Worm (Caenorhabditis elegans) whole organism, L1 larva: ENCODE data around the gene fubl-3.
A peak's percentile ranks its signal among the peaks of the same experiment; 100 is the strongest.

Experiments used
- C04F5.9 ChIP-seq: sonication (generic microtip); optimal IDR thresholded peaks from 2 replicates; lab custom pipeline; 2016; ENCODE audit warnings: missing genetic modification characterization, missing compliant biosample characterization
- C34B4.2 ChIP-seq: sonication (generic microtip); optimal IDR thresholded peaks from 2 replicates; lab custom pipeline; 2017; ENCODE audit warnings: mild to moderate bottlenecking, missing genetic modification characterization, missing compliant biosample characterization
- F16B12.6 ChIP-seq: fragments of 150-350 bp; optimal IDR thresholded peaks from 2 replicates; lab custom pipeline; 2014; ENCODE audit warnings: missing biosample characterization, missing genetic modification characterization
- alr-1 ChIP-seq: fragments of 200-800 bp; sonication (Bioruptor generic); optimal IDR thresholded peaks from 2 replicates; lab custom pipeline; 2018; ENCODE audit warnings: borderline replicate concordance, mild to moderate bottlenecking, missing genetic modification characterization, missing compliant biosample characterization
- aly-2 ChIP-seq: fragments of 150-350 bp; optimal IDR thresholded peaks from 2 replicates; lab custom pipeline; 2014; ENCODE audit warnings: missing biosample characterization, missing genetic modification characterization
- blmp-1 ChIP-seq: fragments of 150-350 bp; optimal IDR thresholded peaks from 2 replicates; lab custom pipeline; 2014; ENCODE audit warnings: missing biosample characterization, missing genetic modification characterization
- ceh-90 ChIP-seq: sonication (generic microtip); optimal IDR thresholded peaks from 2 replicates; lab custom pipeline; 2016; ENCODE audit warnings: missing genetic modification characterization, missing compliant biosample characterization
- dpl-1 ChIP-seq, 3 experiments: fragments of 150-350 bp in 2 of 3; sonication (generic microtip) in 1 of 3; optimal IDR thresholded peaks; 2 replicates each; lab custom pipeline; 2014 to 2017; ENCODE audit warnings: missing biosample characterization in 3 of 3, missing genetic modification characterization in 3 of 3, missing genetic modification reagents in 3 of 3
- efl-1 ChIP-seq, 4 experiments: fragments of 150-350 bp; optimal IDR thresholded peaks in 3 of 4; peaks in 1 of 4; 1 replicate in 1 of 4; 2 replicates in 3 of 4; lab custom pipeline; 2014; ENCODE audit warnings: missing biosample characterization in 2 of 4, missing genetic modification characterization in 2 of 4, missing genetic modification reagents in 2 of 4
- egl-13 ChIP-seq: sonication (generic microtip); optimal IDR thresholded peaks from 2 replicates; lab custom pipeline; 2016; ENCODE audit warnings: missing genotype, missing genetic modification reagents, missing genetic modification characterization, missing compliant biosample characterization
- egl-27 ChIP-seq, 2 experiments: fragments of 150-350 bp in 1 of 2; sonication (generic microtip); optimal IDR thresholded peaks; 3 replicates each; lab custom pipeline; 2017 to 2018; ENCODE audit warnings: missing biosample characterization in 2 of 2, missing genetic modification characterization in 2 of 2, missing genetic modification reagents in 2 of 2
- elt-2 ChIP-seq: sonication (generic microtip); optimal IDR thresholded peaks from 2 replicates; lab custom pipeline; 2016; ENCODE audit warnings: missing genetic modification characterization, mild to moderate bottlenecking, inconsistent platforms, missing compliant biosample characterization, missing genetic modification reagents
- elt-3 ChIP-seq, 6 experiments: fragments of 150-350 bp in 1 of 6; sonication (generic microtip); optimal IDR thresholded peaks; 2 replicates each; lab custom pipeline; 2017 to 2018; ENCODE audit warnings: missing biosample characterization in 6 of 6, missing genetic modification characterization in 6 of 6, inconsistent platforms in 1 of 6
- fkh-10 ChIP-seq: sonication (generic microtip); optimal IDR thresholded peaks from 2 replicates; lab custom pipeline; 2017; ENCODE audit warnings: missing biosample characterization, missing genetic modification reagents, missing genetic modification characterization
- fkh-4 ChIP-seq: sonication (generic microtip); optimal IDR thresholded peaks from 2 replicates; lab custom pipeline; 2016; ENCODE audit warnings: missing compliant biosample characterization, missing genetic modification characterization, borderline replicate concordance
- fos-1 ChIP-seq: fragments of 150-350 bp; optimal IDR thresholded peaks from 2 replicates; lab custom pipeline; 2014; ENCODE audit warnings: missing biosample characterization, missing genetic modification characterization
- hlh-17 ChIP-seq: fragments of 200-800 bp; sonication (Bioruptor generic); optimal IDR thresholded peaks from 2 replicates; lab custom pipeline; 2018; ENCODE audit warnings: missing genetic modification characterization, mild to moderate bottlenecking, missing compliant biosample characterization, moderate library complexity, borderline replicate concordance
- hlh-4 ChIP-seq: sonication (generic microtip); optimal IDR thresholded peaks from 2 replicates; lab custom pipeline; 2016; ENCODE audit warnings: mild to moderate bottlenecking, missing genetic modification characterization, missing compliant biosample characterization
- hpl-2 ChIP-seq: fragments of 150-350 bp; optimal IDR thresholded peaks from 2 replicates; lab custom pipeline; 2014; ENCODE audit warnings: missing biosample characterization, missing genetic modification reagents, missing genetic modification characterization
- irx-1 ChIP-seq: sonication (generic microtip); optimal IDR thresholded peaks from 2 replicates; lab custom pipeline; 2016; ENCODE audit warnings: missing genetic modification characterization, missing compliant biosample characterization
- jun-1 ChIP-seq: fragments of 150-350 bp; optimal IDR thresholded peaks from 2 replicates; lab custom pipeline; 2014; ENCODE audit warnings: missing biosample characterization, missing genetic modification reagents, missing genetic modification characterization
- lin-14 ChIP-seq: fragments of 200-800 bp; sonication (Bioruptor generic); optimal IDR thresholded peaks from 2 replicates; lab custom pipeline; 2018; ENCODE audit warnings: mild to moderate bottlenecking, missing genetic modification characterization, moderate library complexity, missing compliant biosample characterization
- lin-35 ChIP-seq, 2 experiments: fragments of 150-350 bp; optimal IDR thresholded peaks; 2 replicates each; lab custom pipeline; 2014; ENCODE audit warnings: missing biosample characterization in 2 of 2, missing genetic modification characterization in 2 of 2, missing genetic modification reagents in 2 of 2
- lin-39 ChIP-seq: fragments of 150-350 bp; optimal IDR thresholded peaks from 2 replicates; lab custom pipeline; 2014; ENCODE audit warnings: missing biosample characterization, missing genetic modification reagents, missing genetic modification characterization
- lir-3 ChIP-seq: sonication (generic microtip); optimal IDR thresholded peaks from 2 replicates; lab custom pipeline; 2016; ENCODE audit warnings: mild to moderate bottlenecking, missing genetic modification characterization, moderate library complexity, missing compliant biosample characterization; ENCODE audit not compliant: poor library complexity
- mdl-1 ChIP-seq, 2 experiments: fragments of 150-350 bp; optimal IDR thresholded peaks; 2 replicates each; lab custom pipeline; 2014 to 2017; ENCODE audit warnings: missing biosample characterization in 2 of 2, missing genetic modification characterization in 2 of 2, inconsistent platforms in 1 of 2
- mep-1 ChIP-seq: fragments of 150-350 bp; optimal IDR thresholded peaks from 2 replicates; lab custom pipeline; 2014; ENCODE audit warnings: missing biosample characterization, missing genetic modification characterization
- nhr-20 ChIP-seq: sonication (generic microtip); optimal IDR thresholded peaks from 2 replicates; lab custom pipeline; 2016; ENCODE audit warnings: mild to moderate bottlenecking, missing genetic modification characterization, missing compliant biosample characterization
- nhr-47 ChIP-seq: sonication (generic microtip); optimal IDR thresholded peaks from 2 replicates; lab custom pipeline; 2016; ENCODE audit warnings: mild to moderate bottlenecking, missing genetic modification characterization, moderate library complexity, missing compliant biosample characterization
- nhr-71 ChIP-seq: sonication (generic microtip); optimal IDR thresholded peaks from 2 replicates; lab custom pipeline; 2016; ENCODE audit warnings: mild to moderate bottlenecking, missing genetic modification characterization, moderate library complexity, missing compliant biosample characterization
- nhr-77 ChIP-seq: fragments of 150-350 bp; optimal IDR thresholded peaks from 2 replicates; lab custom pipeline; 2014; ENCODE audit warnings: missing biosample characterization, missing genetic modification characterization
- nhr-84 ChIP-seq: sonication (generic microtip); optimal IDR thresholded peaks from 2 replicates; lab custom pipeline; 2017; ENCODE audit warnings: missing biosample characterization, missing genetic modification characterization
- nhr-90 ChIP-seq: sonication (generic microtip); optimal IDR thresholded peaks from 2 replicates; lab custom pipeline; 2016; ENCODE audit warnings: mild to moderate bottlenecking, missing genetic modification characterization, missing compliant biosample characterization; ENCODE audit not compliant: poor library complexity
- pqm-1 ChIP-seq: sonication (generic microtip); optimal IDR thresholded peaks from 3 replicates; lab custom pipeline; 2017; ENCODE audit warnings: missing biosample characterization, missing genetic modification characterization
- rnt-1 ChIP-seq: sonication (generic microtip); optimal IDR thresholded peaks from 2 replicates; lab custom pipeline; 2016; ENCODE audit warnings: mild to moderate bottlenecking, missing genetic modification characterization, moderate library complexity, missing compliant biosample characterization
- snpc-4 ChIP-seq: fragments of 150-350 bp; optimal IDR thresholded peaks from 2 replicates; lab custom pipeline; 2014; ENCODE audit warnings: missing biosample characterization, missing genetic modification characterization
- snu-23 ChIP-seq: sonication (generic microtip); optimal IDR thresholded peaks from 2 replicates; lab custom pipeline; 2016; ENCODE audit warnings: missing genetic modification characterization, missing compliant biosample characterization
- sup-37 ChIP-seq: fragments of 200-800 bp; sonication (Bioruptor generic); optimal IDR thresholded peaks from 2 replicates; lab custom pipeline; 2018; ENCODE audit warnings: mild to moderate bottlenecking, missing genetic modification characterization, missing compliant biosample characterization
- swsn-7 ChIP-seq: sonication (generic microtip); optimal IDR thresholded peaks from 2 replicates; lab custom pipeline; 2016; ENCODE audit warnings: missing genetic modification characterization, missing compliant biosample characterization
- tbx-2 ChIP-seq: sonication (generic microtip); optimal IDR thresholded peaks from 2 replicates; lab custom pipeline; 2016; ENCODE audit warnings: missing genetic modification characterization, missing compliant biosample characterization
- unc-62 ChIP-seq: fragments of 150-350 bp; optimal IDR thresholded peaks from 2 replicates; lab custom pipeline; 2014; ENCODE audit warnings: missing biosample characterization, missing genetic modification reagents, missing genetic modification characterization
- unc-86 ChIP-seq: sonication (generic microtip); optimal IDR thresholded peaks from 2 replicates; lab custom pipeline; 2016; ENCODE audit warnings: missing genetic modification characterization, missing compliant biosample characterization
- unc-98 ChIP-seq: fragments of 200-800 bp; sonication (Bioruptor generic); IDR thresholded peaks from 2 replicates; pipeline ENCODE4 v1.3.6; 2022; ENCODE audit warnings: missing genetic modification characterization, missing compliant biosample characterization
- ztf-11 ChIP-seq, 2 experiments: sonication (generic microtip); optimal IDR thresholded peaks; 2 replicates each; lab custom pipeline; 2016 to 2017; ENCODE audit warnings: missing genetic modification characterization in 2 of 2, missing biosample characterization in 1 of 2, missing compliant biosample characterization in 1 of 2
- ztf-4 ChIP-seq: fragments of 150-350 bp; optimal IDR thresholded peaks from 2 replicates; lab custom pipeline; 2014; ENCODE audit warnings: missing biosample characterization, missing genetic modification characterization

The fubl-3 gene

DNA sequence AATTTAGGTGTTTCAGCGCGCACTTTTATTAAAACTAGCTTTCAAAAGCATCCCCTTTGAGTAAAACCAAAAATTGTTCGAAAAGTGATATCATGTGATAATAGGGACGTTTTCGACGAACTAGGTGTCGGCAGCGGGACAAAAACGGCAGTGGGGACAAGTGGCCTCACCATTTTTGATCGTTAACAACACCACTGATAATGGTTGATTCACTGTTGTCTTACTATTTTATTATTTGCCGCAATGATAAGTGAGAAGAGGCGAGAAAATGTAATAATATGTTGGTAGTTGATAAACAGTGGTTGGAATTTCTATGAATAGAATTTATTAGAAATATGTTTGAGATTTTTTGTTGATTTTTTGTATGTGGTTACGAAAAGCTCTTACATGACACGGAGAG is 41.7 kb downstream of the fubl-3 start:
- TF ChIP-seq nhr-20 (tag; lab: Kevin White, UChicago) = peak; percentile 41
- TF ChIP-seq mep-1 = peak; percentile 3
- TF ChIP-seq snu-23 (GFP tag; lab: Kevin White, UChicago) = peak; percentile 27
- no peak for TF ChIP-seq tbx-2 (tag; lab: Kevin White, UChicago)
- TF ChIP-seq elt-3 (tag; optimal IDR thresholded peaks at IDR 0.05; lab: Kevin White, UChicago) = peak in 1 of 6 experiments; percentile 66
- peak in 1 of 2 experiments; percentile 30 for TF ChIP-seq lin-35 (GFP tag; optimal IDR thresholded peaks at IDR 0.05; lab: Kevin White, UChicago)
- TF ChIP-seq nhr-90 (tag; lab: Kevin White, UChicago) = peak; percentile 27
- no peak for TF ChIP-seq hlh-17 (GFP tag; lab: Kevin White, UChicago)
- no peak for TF ChIP-seq irx-1 (tag; lab: Kevin White, UChicago)
- no peak for TF ChIP-seq sup-37 (GFP tag; lab: Kevin White, UChicago)
- peak; percentile 31 for TF ChIP-seq blmp-1 (tag; lab: Kevin White, UChicago)
- TF ChIP-seq lin-14 (GFP tag; lab: Kevin White, UChicago) = peak; percentile 35
- peak; percentile 15 for TF ChIP-seq nhr-71
- TF ChIP-seq elt-2 (tag; lab: Kevin White, UChicago) = peak; percentile 71

DNA sequence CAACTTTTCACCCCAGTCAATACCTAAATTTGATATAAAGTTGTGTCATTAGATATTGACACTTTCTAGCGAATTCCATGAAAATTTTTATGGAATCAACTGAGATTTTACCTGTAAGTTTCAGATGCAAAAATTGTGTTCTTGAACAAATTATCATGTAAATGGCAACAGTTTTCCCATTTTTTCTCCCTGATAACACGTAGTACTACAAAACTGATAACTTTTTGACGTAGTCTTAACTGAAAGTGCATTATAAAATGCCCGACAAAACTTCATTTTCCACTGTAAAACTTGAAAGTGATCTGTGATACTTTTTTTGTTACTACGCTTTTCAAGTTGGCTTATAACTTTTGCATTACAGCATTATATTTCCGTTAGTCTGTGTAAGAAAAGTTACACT is 44.4 kb downstream of the fubl-3 start:
- TF ChIP-seq alr-1 (tag; lab: Kevin White, UChicago) (no peak), elt-2 (tag; lab: Kevin White, UChicago) (peak; percentile 33), hpl-2 (GFP tag; lab: Kevin White, UChicago) (no peak), lin-39 (tag; lab: Kevin White, UChicago) (no peak), ztf-4 (tag; lab: Kevin White, UChicago) (no peak), rnt-1 (no peak)

DNA sequence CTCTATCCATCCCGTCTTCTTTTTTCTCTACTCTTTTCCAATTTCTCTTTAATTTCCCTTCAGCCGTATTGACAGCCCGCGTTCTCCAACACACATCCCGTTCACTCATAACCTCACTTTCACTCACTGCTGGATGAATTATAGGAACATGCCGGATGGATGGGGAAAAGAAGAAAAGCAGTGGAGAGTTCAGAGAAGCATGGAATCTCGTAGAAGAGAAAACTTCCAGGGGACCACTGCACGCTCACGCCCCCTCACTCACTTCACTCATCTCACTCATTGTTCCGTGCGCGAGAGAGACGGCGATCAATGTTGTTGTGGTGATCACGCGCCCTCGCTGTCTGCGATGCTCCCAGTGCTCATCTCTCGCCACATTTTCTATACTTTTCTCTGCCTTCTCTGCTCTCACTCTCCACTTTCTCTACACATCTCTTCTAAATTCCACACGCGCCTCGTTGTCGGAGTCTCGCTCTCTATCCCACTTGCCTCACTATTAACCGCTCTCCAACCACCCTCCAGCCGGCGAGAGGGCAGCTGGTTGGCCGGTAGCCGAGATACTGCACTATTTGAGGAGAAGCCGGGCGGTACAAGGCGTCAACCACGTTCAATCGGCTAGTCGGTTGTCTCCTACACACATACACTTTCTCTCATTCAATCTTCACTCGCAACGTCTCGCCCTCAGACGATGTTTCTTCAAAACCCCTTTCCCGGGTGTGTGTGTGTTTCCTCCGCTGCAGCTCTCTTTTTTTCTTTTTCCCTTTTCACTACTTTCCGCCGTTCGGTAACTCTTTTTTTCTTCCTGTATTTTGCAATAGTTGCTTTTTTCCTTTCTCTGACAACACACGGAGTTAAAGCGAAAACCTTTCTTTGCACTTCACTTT is 45.7 kb downstream of the fubl-3 start:
- peak; percentile 91 for TF ChIP-seq egl-13
- peak; percentile 26 for TF ChIP-seq snpc-4
- TF ChIP-seq aly-2 (tag; lab: Kevin White, UChicago) = no peak
- TF ChIP-seq F16B12.6 (tag; lab: Kevin White, UChicago) = no peak
- peak; percentile 19 for TF ChIP-seq nhr-77
- TF ChIP-seq mdl-1 (tag; optimal IDR thresholded peaks at IDR 0.05; lab: Kevin White, UChicago) = peak; percentile 30 to 89
- TF ChIP-seq irx-1 (tag; lab: Kevin White, UChicago) = peak; percentile 87
- no peak for TF ChIP-seq pqm-1 (tag; lab: Kevin White, UChicago)
- peak; percentile 70 for TF ChIP-seq fkh-10 (GFP tag; lab: Kevin White, UChicago)
- TF ChIP-seq unc-86 (tag; lab: Kevin White, UChicago) = peak; percentile 94
- peak; percentile 78 for TF ChIP-seq lir-3
- TF ChIP-seq swsn-7 = peak; percentile 95
- TF ChIP-seq egl-27 (tag; optimal IDR thresholded peaks at IDR 0.05; lab: Kevin White, UChicago) = peak; percentile 54 to 95
- peak; percentile 27 for TF ChIP-seq C04F5.9 (tag; lab: Kevin White, UChicago)
- peak; percentile 56 for TF ChIP-seq fos-1 (tag; lab: Kevin White, UChicago)
- TF ChIP-seq sup-37 (GFP tag; lab: Kevin White, UChicago) = peak; percentile 80
- peak; percentile 81 for TF ChIP-seq nhr-90 (tag; lab: Kevin White, UChicago)
- no peak for TF ChIP-seq unc-62 (GFP tag; lab: Kevin White, UChicago)
- no peak for TF ChIP-seq ceh-90
- peak; percentile 78 for TF ChIP-seq jun-1
- peak; percentile 56; the same call in 1 of the 2 replicates for TF ChIP-seq unc-98
- peak; percentile 21 to 25 (median 24) for TF ChIP-seq dpl-1 (GFP tag; optimal IDR thresholded peaks at IDR 0.05; lab: Kevin White, UChicago)
- TF ChIP-seq hlh-4 (tag; lab: Kevin White, UChicago) = no peak
- no peak for TF ChIP-seq nhr-84 (tag; lab: Kevin White, UChicago)
- TF ChIP-seq fkh-4 (tag; lab: Kevin White, UChicago) = peak; percentile 18
- peak; percentile 95 for TF ChIP-seq nhr-47 (tag; lab: Kevin White, UChicago)
- peak; percentile 63 to 86 for TF ChIP-seq efl-1 (optimal IDR thresholded peaks at IDR 0.05; lab: Kevin White, UChicago)
- peak; percentile 0 to 93 for TF ChIP-seq efl-1 (GFP tag; optimal IDR thresholded peaks at IDR 0.05 in 1 of 2; lab: Kevin White, UChicago)
- peak in 1 of 2 experiments; percentile 60 for TF ChIP-seq ztf-11 (tag; optimal IDR thresholded peaks at IDR 0.05; lab: Kevin White, UChicago)
- TF ChIP-seq mep-1 = peak; percentile 70
- TF ChIP-seq C34B4.2 (tag; lab: Kevin White, UChicago) = peak; percentile 50
